Worm (Caenorhabditis elegans) whole organism, late embryonic: ENCODE results near the gene F52E1.14.

ENCODE experiments used
- dve-1 ChIP-seq: sonication (generic microtip); optimal IDR thresholded peaks from 2 replicates; lab custom pipeline; 2017; ENCODE audit warnings: antibody characterized with exemption, mild to moderate bottlenecking, missing genetic modification characterization, missing compliant biosample characterization
- elt-2 ChIP-seq: sonication (generic microtip); optimal IDR thresholded peaks from 2 replicates; lab custom pipeline; 2016; ENCODE audit warnings: missing genetic modification reagents, missing genetic modification characterization, missing compliant biosample characterization
- mec-3 ChIP-seq: sonication (generic microtip); optimal IDR thresholded peaks from 2 replicates; lab custom pipeline; 2016; ENCODE audit warnings: borderline replicate concordance, missing genetic modification characterization, missing compliant biosample characterization
- nfya-1 ChIP-seq: sonication (generic microtip); optimal IDR thresholded peaks from 2 replicates; lab custom pipeline; 2017; ENCODE audit warnings: missing genetic modification characterization, mild to moderate bottlenecking, missing compliant biosample characterization, antibody characterized with exemption, moderate library complexity
- pqm-1 ChIP-seq: sonication (generic microtip); optimal IDR thresholded peaks from 2 replicates; lab custom pipeline; 2016; ENCODE audit warnings: missing genetic modification characterization, missing compliant biosample characterization

- TF ChIP-seq elt-2 (tag; lab: Kevin White, UChicago) (no peak), mec-3 (tag; lab: Kevin White, UChicago) (no peak), nfya-1 (tag; lab: Kevin White, UChicago) (no peak), dve-1 (tag; lab: Kevin White, UChicago) (no peak), pqm-1 (no peak)
Observed at ce11 chrV:8379206-8379605, 4.5 kb upstream of the F52E1.14 start, which contains the start of gene F52E1.5.
